Fruit fly (Drosophila melanogaster) whole organism, embryonic: ENCODE data around the gene Datp.

ENCODE experiments used
- Aef1 ChIP-seq: fragments of 200-800 bp; sonication (Bioruptor generic); IDR thresholded peaks from 3 replicates; pipeline ENCODE4 v1.3.6; 2022; ENCODE audit warnings: missing biosample characterization, missing genetic modification characterization
- CG11695 ChIP-seq: fragments of 200-800 bp; sonication (Bioruptor generic); IDR thresholded peaks from 3 replicates; pipeline ENCODE4 v1.3.6; 2022; ENCODE audit warnings: missing biosample characterization, missing genetic modification characterization
- CG12155 ChIP-seq: fragments of 200-800 bp; sonication (Bioruptor generic); optimal IDR thresholded peaks from 3 replicates; lab custom pipeline; 2016; ENCODE audit warnings: missing biosample characterization, missing genetic modification characterization
- CG12391 ChIP-seq: fragments of 200-800 bp; sonication (Bioruptor generic); optimal IDR thresholded peaks from 3 replicates; lab custom pipeline; 2018; ENCODE audit warnings: missing biosample characterization, mild to moderate bottlenecking, missing genetic modification characterization, moderate library complexity
- CG13624 ChIP-seq: fragments of 200-800 bp; sonication (Bioruptor generic); optimal IDR thresholded peaks from 2 replicates; lab custom pipeline; 2016; ENCODE audit warnings: missing biosample characterization, missing genetic modification characterization
- CG18619 ChIP-seq: fragments of 200-800 bp; sonication (Bioruptor generic); optimal IDR thresholded peaks from 3 replicates; lab custom pipeline; 2017; ENCODE audit warnings: missing biosample characterization, mild to moderate bottlenecking, missing genetic modification characterization
- CG2889 ChIP-seq: fragments of 200-800 bp; sonication (Bioruptor generic); IDR thresholded peaks from 3 replicates; pipeline ENCODE4 v1.3.6; 2022; ENCODE audit warnings: missing biosample characterization, missing genetic modification characterization
- CG3847 ChIP-seq: fragments of 200-800 bp; sonication (Bioruptor generic); IDR thresholded peaks from 2 replicates; pipeline ENCODE4 v1.3.6; 2022; ENCODE audit warnings: missing biosample characterization, missing genetic modification characterization
- CG4360 ChIP-seq: fragments of 200-800 bp; sonication (Bioruptor generic); IDR thresholded peaks from 2 replicates; pipeline ENCODE4 v1.3.6; 2022; ENCODE audit warnings: missing biosample characterization, missing genetic modification characterization
- CG43689 ChIP-seq: fragments of 200-800 bp; sonication (Bioruptor generic); IDR thresholded peaks from 2 replicates; pipeline ENCODE4 v1.3.6; 2022; ENCODE audit warnings: missing biosample characterization, missing genetic modification characterization
- CG6175 ChIP-seq: fragments of 200-800 bp; sonication (Bioruptor generic); IDR thresholded peaks from 3 replicates; pipeline ENCODE4 v1.3.6; 2022; ENCODE audit warnings: missing biosample characterization, missing genetic modification characterization
- CG9437 ChIP-seq: fragments of 200-800 bp; sonication (Bioruptor generic); optimal IDR thresholded peaks from 2 replicates; lab custom pipeline; 2018; ENCODE audit warnings: missing biosample characterization, mild to moderate bottlenecking, missing genetic modification characterization
- CoRest ChIP-seq: fragments of 200-800 bp; sonication (Bioruptor generic); optimal IDR thresholded peaks from 3 replicates; lab custom pipeline; 2018; ENCODE audit warnings: missing biosample characterization, mild to moderate bottlenecking, missing genetic modification characterization, moderate library complexity
- Dll ChIP-seq: fragments of 200-800 bp; sonication (Bioruptor generic); IDR thresholded peaks from 4 replicates; pipeline ENCODE4 v1.3.6; 2022; ENCODE audit warnings: missing biosample characterization, missing genetic modification characterization; ENCODE audit not compliant: partially characterized antibody
- Drgx ChIP-seq: fragments of 200-800 bp; sonication (Bioruptor generic); IDR thresholded peaks from 2 replicates; pipeline ENCODE4 v1.3.6; 2022; ENCODE audit warnings: missing biosample characterization, missing genetic modification characterization
- ERR ChIP-seq: fragments of 200-800 bp; sonication (Bioruptor generic); optimal IDR thresholded peaks from 2 replicates; lab custom pipeline; 2016; ENCODE audit warnings: missing biosample characterization, missing genetic modification characterization
- Fer1 ChIP-seq: fragments of 200-800 bp; sonication (Bioruptor generic); optimal IDR thresholded peaks from 2 replicates; lab custom pipeline; 2017; ENCODE audit warnings: missing biosample characterization, mild to moderate bottlenecking, missing genetic modification characterization
- HLH54F ChIP-seq: fragments of 200-800 bp; sonication (Bioruptor generic); optimal IDR thresholded peaks from 3 replicates; lab custom pipeline; 2016; ENCODE audit warnings: missing biosample characterization, missing genetic modification characterization
- Hmx ChIP-seq: fragments of 200-800 bp; sonication (Bioruptor generic); optimal IDR thresholded peaks from 2 replicates; lab custom pipeline; 2016; ENCODE audit warnings: missing biosample characterization, missing genetic modification characterization
- Hr51 ChIP-seq, 2 experiments: fragments of 200-800 bp; sonication (Bioruptor generic); optimal IDR thresholded peaks; 2 replicates in 1 of 2; 3 replicates in 1 of 2; lab custom pipeline; 2016 to 2018; ENCODE audit warnings: missing biosample characterization in 2 of 2, missing genetic modification characterization in 2 of 2, mild to moderate bottlenecking in 1 of 2, moderate library complexity in 1 of 2
- Kr ChIP-seq: fragments of 200-800 bp; sonication (Bioruptor generic); optimal IDR thresholded peaks from 2 replicates; lab custom pipeline; 2017; ENCODE audit warnings: missing biosample characterization, mild to moderate bottlenecking, missing genetic modification characterization
- Lpt ChIP-seq: fragments of >200 bp; optimal IDR thresholded peaks from 2 replicates; lab custom pipeline; 2018; ENCODE audit warnings: missing biosample characterization, missing genetic modification characterization
- MBD-R2 ChIP-seq: fragments of 200-800 bp; sonication (Bioruptor generic); IDR thresholded peaks from 2 replicates; pipeline ENCODE4 v1.3.6; 2022; ENCODE audit warnings: missing biosample characterization, missing genetic modification characterization
- Med ChIP-seq: fragments of 200-800 bp; sonication (Bioruptor generic); peaks from one replicate; lab custom pipeline; 2016; ENCODE audit warnings: missing biosample characterization, missing genetic modification characterization, mild to moderate bottlenecking, inconsistent platforms, moderate library complexity
- Myb ChIP-seq: fragments of 200-800 bp; sonication (Bioruptor generic); optimal IDR thresholded peaks from 2 replicates; lab custom pipeline; 2016; ENCODE audit warnings: missing biosample characterization, missing genetic modification characterization
- Nf-YB ChIP-seq: fragments of 200-800 bp; sonication (Bioruptor generic); optimal IDR thresholded peaks from 3 replicates; lab custom pipeline; 2019; ENCODE audit warnings: missing biosample characterization, mild to moderate bottlenecking, missing genetic modification characterization, moderate library complexity
- Rfx ChIP-seq: fragments of 200-800 bp; sonication (Bioruptor generic); IDR thresholded peaks from 2 replicates; pipeline ENCODE4 v1.3.6; 2022; ENCODE audit warnings: missing biosample characterization, missing genetic modification characterization
- ab ChIP-seq: fragments of 200-800 bp; sonication (Bioruptor generic); optimal IDR thresholded peaks from 2 replicates; lab custom pipeline; 2016; ENCODE audit warnings: missing biosample characterization, missing genetic modification characterization
- ara ChIP-seq: fragments of 200-800 bp; sonication (Bioruptor generic); IDR thresholded peaks from 2 replicates; pipeline ENCODE4 v1.3.6; 2022; ENCODE audit warnings: missing biosample characterization, missing genetic modification characterization
- ash1 ChIP-seq: fragments of 200-800 bp; sonication (Bioruptor generic); optimal IDR thresholded peaks from 2 replicates; lab custom pipeline; 2018; ENCODE audit warnings: missing biosample characterization, mild to moderate bottlenecking, missing genetic modification characterization
- az2 ChIP-seq: fragments of 200-800 bp; sonication (Bioruptor generic); optimal IDR thresholded peaks from 3 replicates; lab custom pipeline; 2016; ENCODE audit warnings: missing biosample characterization, missing genetic modification characterization
- crc ChIP-seq: fragments of 200-800 bp; sonication (Bioruptor generic); optimal IDR thresholded peaks from 2 replicates; lab custom pipeline; 2016; ENCODE audit warnings: missing biosample characterization, missing genetic modification characterization
- eyg ChIP-seq: fragments of 200-800 bp; sonication (Bioruptor generic); optimal IDR thresholded peaks from 3 replicates; lab custom pipeline; 2016; ENCODE audit warnings: missing biosample characterization, missing genetic modification characterization
- fd96Cb ChIP-seq: fragments of 200-800 bp; sonication (Bioruptor generic); optimal IDR thresholded peaks from 2 replicates; lab custom pipeline; 2018; ENCODE audit warnings: missing biosample characterization, mild to moderate bottlenecking, missing genetic modification characterization, moderate library complexity
- gsb ChIP-seq: fragments of 200-800 bp; sonication (Bioruptor generic); IDR thresholded peaks from 2 replicates; pipeline ENCODE4 v1.3.6; 2022; ENCODE audit warnings: missing biosample characterization, missing genetic modification characterization
- hb ChIP-seq: fragments of 200-800 bp; sonication (Bioruptor generic); IDR thresholded peaks from 3 replicates; pipeline ENCODE4 v1.3.6; 2022; ENCODE audit warnings: missing biosample characterization, missing genetic modification characterization; ENCODE audit not compliant: partially characterized antibody
- lab ChIP-seq: fragments of 200-800 bp; sonication (Bioruptor generic); optimal IDR thresholded peaks from 3 replicates; lab custom pipeline; 2017; ENCODE audit warnings: missing biosample characterization, missing genetic modification characterization, mild to moderate bottlenecking, moderate library complexity, missing genetic modification reagents
- lilli ChIP-seq: fragments of 200-800 bp; sonication (Bioruptor generic); optimal IDR thresholded peaks from 3 replicates; lab custom pipeline; 2016; ENCODE audit warnings: missing biosample characterization, missing genetic modification characterization
- lola ChIP-seq, 3 experiments: fragments of >200 bp in 2 of 3; fragments of 200-800 bp in 1 of 3; sonication (Bioruptor generic) in 1 of 3; optimal IDR thresholded peaks; 2 replicates each; lab custom pipeline; 2017 to 2019; ENCODE audit warnings: missing biosample characterization in 3 of 3, missing genetic modification characterization in 3 of 3, mild to moderate bottlenecking in 1 of 3, moderate library complexity in 1 of 3
- nau ChIP-seq: fragments of 200-800 bp; sonication (Bioruptor generic); optimal IDR thresholded peaks from 3 replicates; lab custom pipeline; 2017; ENCODE audit warnings: missing biosample characterization, mild to moderate bottlenecking, missing genetic modification characterization, missing genetic modification reagents
- nom ChIP-seq: fragments of 200-800 bp; sonication (Bioruptor generic); optimal IDR thresholded peaks from 2 replicates; lab custom pipeline; 2017; ENCODE audit warnings: missing biosample characterization, missing genetic modification characterization, mild to moderate bottlenecking, moderate library complexity, missing genetic modification reagents
- pho ChIP-seq: fragments of 200-800 bp; sonication (Bioruptor generic); optimal IDR thresholded peaks from 2 replicates; lab custom pipeline; 2016; ENCODE audit warnings: missing biosample characterization, missing genetic modification characterization
- repo ChIP-seq: fragments of 200-800 bp; sonication (Bioruptor generic); optimal IDR thresholded peaks from 2 replicates; lab custom pipeline; 2016; ENCODE audit warnings: missing biosample characterization, missing genetic modification characterization
- row ChIP-seq: fragments of 200-800 bp; sonication (Bioruptor generic); IDR thresholded peaks from 3 replicates; pipeline ENCODE4 v1.3.6; 2022; ENCODE audit warnings: missing biosample characterization, missing genetic modification characterization
- so ChIP-seq: fragments of 200-800 bp; sonication (Bioruptor generic); IDR thresholded peaks from 3 replicates; pipeline ENCODE4 v1.3.6; 2022; ENCODE audit warnings: missing biosample characterization, missing genetic modification characterization
- sug ChIP-seq: fragments of 200-800 bp; optimal IDR thresholded peaks from 2 replicates; lab custom pipeline; 2019; ENCODE audit warnings: missing biosample characterization, mild to moderate bottlenecking, missing genetic modification characterization, moderate library complexity
- tin ChIP-seq: fragments of 200-800 bp; sonication (Bioruptor generic); optimal IDR thresholded peaks from 3 replicates; lab custom pipeline; 2016; ENCODE audit warnings: missing biosample characterization, missing genetic modification characterization
- twi ChIP-seq: fragments of 200-800 bp; optimal IDR thresholded peaks from 2 replicates; lab custom pipeline; 2019; ENCODE audit warnings: missing biosample characterization, mild to moderate bottlenecking, missing genetic modification characterization, moderate library complexity
- unc-4 ChIP-seq: fragments of 200-800 bp; sonication (Bioruptor generic); IDR thresholded peaks from 2 replicates; pipeline ENCODE4 v1.3.6; 2022; ENCODE audit warnings: missing biosample characterization, missing genetic modification characterization; ENCODE audit not compliant: partially characterized antibody
- unpg ChIP-seq: fragments of 200-800 bp; sonication (Bioruptor generic); optimal IDR thresholded peaks from 3 replicates; lab custom pipeline; 2018; ENCODE audit warnings: missing biosample characterization, mild to moderate bottlenecking, missing genetic modification characterization, moderate library complexity
- yki ChIP-seq: fragments of >200 bp; optimal IDR thresholded peaks from 3 replicates; lab custom pipeline; 2018

Gene Datp

dm6 chr2L:9938631-9939256 is at the start of gene Datp, which contains the start of gene CG4619 (continued):
- TF ChIP-seq Aef1 (GFP tag; lab: Robert Waterston, UW) (peak; percentile 59; the same call in 2 of the 3 replicates), az2 (GFP tag; lab: Kevin White, UChicago) (no peak), twi (tag; lab: Kevin White, UChicago) (no peak), lab (GFP tag; lab: Kevin White, UChicago) (peak; percentile 64), Hmx (GFP tag; lab: Kevin White, UChicago) (no peak), sug (tag; lab: Kevin White, UChicago) (no peak), repo (GFP tag; lab: Kevin White, UChicago) (peak; percentile 16), Myb (GFP tag; lab: Kevin White, UChicago) (peak; percentile 80), CG6175 (GFP tag; lab: Robert Waterston, UW) (no peak), lola (GFP tag; optimal IDR thresholded peaks at IDR 0.05; lab: Kevin White, UChicago) (no peak), HLH54F (GFP tag; lab: Kevin White, UChicago) (peak; percentile 67), Dll (GFP tag; lab: Robert Waterston, UW) (no peak), pho (GFP tag; lab: Kevin White, UChicago) (peak; percentile 38), Fer1 (GFP tag; lab: Kevin White, UChicago) (peak; percentile 52), unc-4 (GFP tag; lab: Robert Waterston, UW) (peak; percentile 37; the same call in 1 of the 2 replicates), CG43689 (GFP tag; lab: Robert Waterston, UW) (no peak), CG9437 (GFP tag; lab: Kevin White, UChicago) (peak; percentile 93), ash1 (GFP tag; lab: Kevin White, UChicago) (no peak), tin (GFP tag; lab: Kevin White, UChicago) (peak; percentile 31), CG12391 (tag; lab: Kevin White, UChicago) (peak; percentile 19), CG2889 (GFP tag; lab: Robert Waterston, UW) (0 out of 3 replicates have a peak, but pooled peaks have one; percentile 6), CG11695 (GFP tag; lab: Robert Waterston, UW) (no peak), gsb (GFP tag; lab: Robert Waterston, UW) (no peak), Lpt (GFP tag; lab: Kevin White, UChicago) (no peak), Drgx (peak; percentile 36; the same call in 1 of the 2 replicates), eyg (no peak), hb (no peak), CG13624 (GFP tag; lab: Kevin White, UChicago) (peak; percentile 32), lilli (GFP tag; lab: Kevin White, UChicago) (peak; percentile 51), ab (no peak), Nf-YB (no peak), nom (no peak), row (GFP tag; lab: Robert Waterston, UW) (peak; percentile 61), Med (GFP tag; lab: Kevin White, UChicago) (peak; percentile 96), CoRest (tag; lab: Kevin White, UChicago) (peak; percentile 23), Kr (GFP tag; lab: Kevin White, UChicago) (no peak), CG3847 (GFP tag; lab: Robert Waterston, UW) (peak; percentile 83), unpg (no peak), crc (GFP tag; lab: Kevin White, UChicago) (no peak), ERR (GFP tag; lab: Kevin White, UChicago) (no peak), yki (lab: Kevin White, UChicago) (no peak), nau (GFP tag; lab: Kevin White, UChicago) (no peak), ara (GFP tag; lab: Robert Waterston, UW) (no peak), so (GFP tag; lab: Robert Waterston, UW) (no peak; the same call in 2 of the 3 replicates), CG4360 (GFP tag; lab: Robert Waterston, UW) (peak; percentile 64), CG12155 (GFP tag; lab: Kevin White, UChicago) (peak; percentile 11), MBD-R2 (peak; percentile 93), Hr51 (GFP tag; optimal IDR thresholded peaks at IDR 0.05; lab: Kevin White, UChicago) (no peak), fd96Cb (tag; lab: Kevin White, UChicago) (no peak), Rfx (GFP tag; lab: Robert Waterston, UW) (peak; percentile 81), CG18619 (GFP tag; lab: Kevin White, UChicago) (peak; percentile 54)
